Worm (Caenorhabditis elegans) whole organism, late embryonic: ENCODE measurements around the gene srh-138.

Source experiments
- C38D4.7 ChIP-seq: fragments of 200-800 bp; sonication (Bioruptor generic); optimal IDR thresholded peaks from 2 replicates; lab custom pipeline; 2018; ENCODE audit warnings: mild to moderate bottlenecking, missing genetic modification characterization, moderate library complexity, missing compliant biosample characterization
- K02D7.2 ChIP-seq: sonication (generic microtip); optimal IDR thresholded peaks from 2 replicates; lab custom pipeline; 2017; ENCODE audit warnings: mild to moderate bottlenecking, missing genetic modification characterization, missing compliant biosample characterization
- K09A11.1 ChIP-seq: sonication (generic microtip); optimal IDR thresholded peaks from 2 replicates; lab custom pipeline; 2017; ENCODE audit warnings: antibody characterized with exemption, mild to moderate bottlenecking, missing genetic modification characterization, missing compliant biosample characterization; ENCODE audit not compliant: insufficient read depth
- T23F11.4 ChIP-seq: fragments of 200-800 bp; sonication (Bioruptor generic); optimal IDR thresholded peaks from 2 replicates; lab custom pipeline; 2018; ENCODE audit warnings: mild to moderate bottlenecking, missing genetic modification characterization, missing compliant biosample characterization
- ahr-1 ChIP-seq: sonication (generic microtip); optimal IDR thresholded peaks from 2 replicates; lab custom pipeline; 2016; ENCODE audit warnings: missing genetic modification characterization, missing compliant biosample characterization
- ceh-14 ChIP-seq: sonication (generic microtip); optimal IDR thresholded peaks from 2 replicates; lab custom pipeline; 2016; ENCODE audit warnings: missing genotype, missing genetic modification characterization, missing compliant biosample characterization
- ceh-18 ChIP-seq: sonication (generic microtip); optimal IDR thresholded peaks from 2 replicates; lab custom pipeline; 2016; ENCODE audit warnings: missing genetic modification characterization, missing compliant biosample characterization
- ceh-19 ChIP-seq: fragments of 200-800 bp; sonication (Bioruptor generic); optimal IDR thresholded peaks from 2 replicates; lab custom pipeline; 2018; ENCODE audit warnings: mild to moderate bottlenecking, missing genetic modification characterization, missing compliant biosample characterization
- ceh-24 ChIP-seq: sonication (generic microtip); optimal IDR thresholded peaks from 2 replicates; lab custom pipeline; 2016; ENCODE audit warnings: mild to moderate bottlenecking, missing genetic modification characterization, missing compliant biosample characterization
- ceh-30 ChIP-seq: fragments of 150-350 bp; optimal IDR thresholded peaks from 2 replicates; lab custom pipeline; 2014; ENCODE audit warnings: missing biosample characterization, missing genetic modification characterization
- ceh-34 ChIP-seq: sonication (generic microtip); optimal IDR thresholded peaks from 2 replicates; lab custom pipeline; 2016; ENCODE audit warnings: mild to moderate bottlenecking, missing genetic modification characterization, missing compliant biosample characterization
- ceh-45 ChIP-seq: fragments of 200-800 bp; sonication (Bioruptor generic); IDR thresholded peaks from 2 replicates; pipeline ENCODE4 v1.3.6; 2022; ENCODE audit warnings: missing genetic modification reagents, missing genetic modification characterization, missing compliant biosample characterization
- ceh-48 ChIP-seq: sonication (generic microtip); optimal IDR thresholded peaks from 2 replicates; lab custom pipeline; 2016; ENCODE audit warnings: missing genetic modification characterization, inconsistent platforms, missing compliant biosample characterization
- ceh-6 ChIP-seq: fragments of 200-800 bp; sonication (Bioruptor generic); optimal IDR thresholded peaks from 2 replicates; lab custom pipeline; 2018; ENCODE audit warnings: mild to moderate bottlenecking, missing genetic modification characterization, missing compliant biosample characterization
- dmd-4 ChIP-seq: sonication (generic microtip); optimal IDR thresholded peaks from 2 replicates; lab custom pipeline; 2016; ENCODE audit warnings: borderline replicate concordance, missing genetic modification characterization, missing compliant biosample characterization
- elt-2 ChIP-seq: sonication (generic microtip); optimal IDR thresholded peaks from 2 replicates; lab custom pipeline; 2016; ENCODE audit warnings: missing genetic modification reagents, missing genetic modification characterization, missing compliant biosample characterization
- elt-4 ChIP-seq: sonication (generic microtip); optimal IDR thresholded peaks from 2 replicates; lab custom pipeline; 2016; ENCODE audit warnings: missing genetic modification characterization, missing compliant biosample characterization
- ets-4 ChIP-seq: sonication (generic microtip); optimal IDR thresholded peaks from 2 replicates; lab custom pipeline; 2016; ENCODE audit warnings: missing genetic modification characterization, missing compliant biosample characterization
- eyg-1 ChIP-seq: sonication (generic microtip); optimal IDR thresholded peaks from 2 replicates; lab custom pipeline; 2016; ENCODE audit warnings: missing genotype, missing genetic modification characterization, missing compliant biosample characterization
- fkh-10 ChIP-seq: fragments of 150-350 bp; optimal IDR thresholded peaks from 2 replicates; lab custom pipeline; 2014; ENCODE audit warnings: missing biosample characterization, missing genetic modification reagents, missing genetic modification characterization
- fkh-6 ChIP-seq: sonication (generic microtip); optimal IDR thresholded peaks from 2 replicates; lab custom pipeline; 2016; ENCODE audit warnings: missing genetic modification characterization, missing compliant biosample characterization
- gmeb-2 ChIP-seq: sonication (generic microtip); optimal IDR thresholded peaks from 2 replicates; lab custom pipeline; 2016; ENCODE audit warnings: missing genetic modification characterization, inconsistent platforms, missing compliant biosample characterization
- hlh-30 ChIP-seq: sonication (generic microtip); optimal IDR thresholded peaks from 2 replicates; lab custom pipeline; 2017; ENCODE audit warnings: antibody characterized with exemption, missing genetic modification characterization, missing compliant biosample characterization; ENCODE audit not compliant: insufficient read depth
- hlh-8 ChIP-seq: sonication (generic microtip); optimal IDR thresholded peaks from 2 replicates; lab custom pipeline; 2016; ENCODE audit warnings: missing genotype, missing genetic modification characterization, missing compliant biosample characterization
- madf-2 ChIP-seq: sonication (generic microtip); optimal IDR thresholded peaks from 2 replicates; lab custom pipeline; 2017; ENCODE audit warnings: missing genetic modification characterization, missing compliant biosample characterization
- nfya-1 ChIP-seq: sonication (generic microtip); optimal IDR thresholded peaks from 2 replicates; lab custom pipeline; 2017; ENCODE audit warnings: missing genetic modification characterization, mild to moderate bottlenecking, missing compliant biosample characterization, antibody characterized with exemption, moderate library complexity
- nhr-11 ChIP-seq: fragments of 150-350 bp; optimal IDR thresholded peaks from 2 replicates; lab custom pipeline; 2014; ENCODE audit warnings: missing biosample characterization, missing genetic modification characterization
- pat-9 ChIP-seq: fragments of 200-800 bp; sonication (Bioruptor generic); optimal IDR thresholded peaks from 2 replicates; lab custom pipeline; 2018; ENCODE audit warnings: mild to moderate bottlenecking, missing genetic modification characterization, moderate library complexity, missing compliant biosample characterization
- pax-1 ChIP-seq: fragments of 150-350 bp; optimal IDR thresholded peaks from 2 replicates; lab custom pipeline; 2014; ENCODE audit warnings: missing biosample characterization, missing genetic modification characterization
- pha-2 ChIP-seq: sonication (generic microtip); optimal IDR thresholded peaks from 2 replicates; lab custom pipeline; 2017; ENCODE audit warnings: mild to moderate bottlenecking, missing genetic modification characterization, missing compliant biosample characterization
- pha-4 ChIP-seq: fragments of 150-350 bp; optimal IDR thresholded peaks from 2 replicates; lab custom pipeline; 2018; ENCODE audit warnings: missing biosample characterization, missing genetic modification reagents, missing genetic modification characterization
- pros-1 ChIP-seq: fragments of 150-350 bp; optimal IDR thresholded peaks from 2 replicates; lab custom pipeline; 2014; ENCODE audit warnings: missing biosample characterization, missing genetic modification reagents, missing genetic modification characterization
- ref-2 ChIP-seq: sonication (generic microtip); optimal IDR thresholded peaks from 2 replicates; lab custom pipeline; 2016; ENCODE audit warnings: missing genetic modification characterization, missing compliant biosample characterization
- rnt-1 ChIP-seq: sonication (generic microtip); optimal IDR thresholded peaks from 2 replicates; lab custom pipeline; 2016; ENCODE audit warnings: missing genetic modification characterization, missing compliant biosample characterization
- sdc-2 ChIP-seq: sonication (generic microtip); optimal IDR thresholded peaks from 2 replicates; lab custom pipeline; 2016; ENCODE audit warnings: missing genotype, missing genetic modification characterization, missing compliant biosample characterization
- syd-9 ChIP-seq: sonication (generic microtip); optimal IDR thresholded peaks from 2 replicates; lab custom pipeline; 2016; ENCODE audit warnings: mild to moderate bottlenecking, missing genetic modification characterization, moderate library complexity, missing compliant biosample characterization
- tbx-2 ChIP-seq: sonication (generic microtip); optimal IDR thresholded peaks from 2 replicates; lab custom pipeline; 2016; ENCODE audit warnings: missing genetic modification characterization, missing compliant biosample characterization
- tbx-7 ChIP-seq: sonication (generic microtip); optimal IDR thresholded peaks from 2 replicates; lab custom pipeline; 2016; ENCODE audit warnings: missing genotype, missing genetic modification characterization, missing compliant biosample characterization
- ttx-3 ChIP-seq: sonication (generic microtip); optimal IDR thresholded peaks from 2 replicates; lab custom pipeline; 2016; ENCODE audit warnings: missing genetic modification reagents, missing genetic modification characterization, missing compliant biosample characterization
- unc-42 ChIP-seq: sonication (generic microtip); optimal IDR thresholded peaks from 2 replicates; lab custom pipeline; 2016; ENCODE audit warnings: missing genotype, missing genetic modification characterization, missing compliant biosample characterization
- unc-86 ChIP-seq: sonication (generic microtip); optimal IDR thresholded peaks from 2 replicates; lab custom pipeline; 2016; ENCODE audit warnings: missing genetic modification characterization, missing compliant biosample characterization
- ztf-16 ChIP-seq: sonication (generic microtip); optimal IDR thresholded peaks from 2 replicates; lab custom pipeline; 2017; ENCODE audit warnings: missing genetic modification characterization, missing compliant biosample characterization

srh-138 gene

ce11 chrV:16483681-16484080 lies 12.9 kb upstream of the srh-138 start, which contains the start of gene srh-139:
srh-139 (plus strand) TSS chrV:16483981.
- TF ChIP-seq fkh-6 (tag; lab: Kevin White, UChicago) (no peak), ets-4 (no peak), syd-9 (no peak), unc-42 (tag; lab: Kevin White, UChicago) (no peak), ceh-18 (tag; lab: Kevin White, UChicago) (no peak), T23F11.4 (GFP tag; lab: Kevin White, UChicago) (no peak), ztf-16 (tag; lab: Kevin White, UChicago) (no peak), ceh-34 (no peak), elt-4 (tag; lab: Kevin White, UChicago) (no peak), pha-2 (tag; lab: Kevin White, UChicago) (no peak), ceh-19 (GFP tag; lab: Kevin White, UChicago) (no peak), ceh-14 (tag; lab: Kevin White, UChicago) (no peak), eyg-1 (tag; lab: Kevin White, UChicago) (no peak), unc-86 (tag; lab: Kevin White, UChicago) (no peak), tbx-2 (no peak), ceh-6 (GFP tag; lab: Kevin White, UChicago) (no peak), ahr-1 (tag; lab: Kevin White, UChicago) (no peak)

- TF ChIP-seq ceh-19 (GFP tag; lab: Kevin White, UChicago), result no peak
- no peak for TF ChIP-seq fkh-10 (GFP tag; lab: Kevin White, UChicago)
- TF ChIP-seq ceh-48 (tag; lab: Kevin White, UChicago), result no peak
- TF ChIP-seq ceh-24 (tag; lab: Kevin White, UChicago), result no peak
- TF ChIP-seq hlh-30 (tag; lab: Kevin White, UChicago), result no peak
- TF ChIP-seq ets-4, result no peak
- no peak for TF ChIP-seq hlh-8 (tag; lab: Kevin White, UChicago)
- no peak for TF ChIP-seq fkh-6 (tag; lab: Kevin White, UChicago)
- no peak for TF ChIP-seq ceh-45 (GFP tag; lab: Robert Waterston, UW)
- no peak for TF ChIP-seq tbx-7
- TF ChIP-seq pax-1, result no peak
- no peak for TF ChIP-seq madf-2
- TF ChIP-seq tbx-2, result no peak
- no peak for TF ChIP-seq pha-2 (tag; lab: Kevin White, UChicago)
- TF ChIP-seq pat-9, result no peak
- no peak for TF ChIP-seq nfya-1 (tag; lab: Kevin White, UChicago)
These were observed 12.2 kb upstream of the srh-138 start, which contains the start of gene F57E7.2 for ce11 chrV:16483044-16483443. F57E7.2 (minus strand) TSS chrV:16483144.

- TF ChIP-seq tbx-2 (no peak), fkh-10 (GFP tag; lab: Kevin White, UChicago) (no peak), rnt-1 (no peak), ets-4 (no peak), sdc-2 (tag; lab: Kevin White, UChicago) (no peak), C38D4.7 (no peak), ceh-30 (tag; lab: Kevin White, UChicago) (no peak), ref-2 (tag; lab: Kevin White, UChicago) (no peak), K09A11.1 (tag; lab: Kevin White, UChicago) (no peak), madf-2 (no peak), pha-4 (tag; lab: Kevin White, UChicago) (no peak), dmd-4 (no peak), T23F11.4 (GFP tag; lab: Kevin White, UChicago) (no peak), syd-9 (no peak)
These were observed 10.3 kb upstream of the srh-138 start, which contains the start of the genes F57E7.4 and spig-6 for ce11 chrV:16480919-16481630. F57E7.4 (minus strand) TSS chrV:16481019. spig-6 (plus strand) TSS chrV:16481580.

ce11 chrV:16479275-16479674 lies 8.5 kb upstream of the srh-138 start, which contains the start of gene T08G3.11:
T08G3.11 (minus strand) TSS chrV:16479375.
- TF ChIP-seq unc-42 (tag; lab: Kevin White, UChicago) (no peak), gmeb-2 (no peak), ceh-6 (GFP tag; lab: Kevin White, UChicago) (no peak), ttx-3 (no peak), pros-1 (tag; lab: Kevin White, UChicago) (no peak), K02D7.2 (tag; lab: Kevin White, UChicago) (no peak), nfya-1 (tag; lab: Kevin White, UChicago) (no peak), nhr-11 (tag; lab: Kevin White, UChicago) (no peak), unc-86 (tag; lab: Kevin White, UChicago) (no peak), pha-2 (tag; lab: Kevin White, UChicago) (no peak), ahr-1 (tag; lab: Kevin White, UChicago) (no peak), elt-2 (tag; lab: Kevin White, UChicago) (no peak)
